Worm (Caenorhabditis elegans) whole organism, early embryonic: ENCODE results near the gene col-114.

Experiments used
- B0310.2 ChIP-seq: sonication (generic microtip); optimal IDR thresholded peaks from 2 replicates; lab custom pipeline; 2016; ENCODE audit warnings: mild to moderate bottlenecking, missing genetic modification characterization, missing compliant biosample characterization
- F13C5.2 ChIP-seq: sonication (generic microtip); optimal IDR thresholded peaks from 2 replicates; lab custom pipeline; 2017; ENCODE audit warnings: mild to moderate bottlenecking, missing genetic modification characterization, inconsistent platforms, missing compliant biosample characterization
- aly-1 ChIP-seq: sonication (generic microtip); optimal IDR thresholded peaks from 2 replicates; lab custom pipeline; 2016; ENCODE audit warnings: missing genetic modification characterization, missing compliant biosample characterization
- ama-1 ChIP-seq: fragments of 150-350 bp; optimal IDR thresholded peaks from 2 replicates; lab custom pipeline; 2014
- ceh-13 ChIP-seq: fragments of 200-800 bp; sonication (Bioruptor generic); optimal IDR thresholded peaks from 2 replicates; lab custom pipeline; 2018; ENCODE audit warnings: mild to moderate bottlenecking, missing genetic modification characterization, missing compliant biosample characterization
- ceh-36 ChIP-seq: sonication (generic microtip); optimal IDR thresholded peaks from 2 replicates; lab custom pipeline; 2016; ENCODE audit warnings: missing genetic modification characterization, inconsistent platforms, missing compliant biosample characterization
- ets-7 ChIP-seq: sonication (generic microtip); optimal IDR thresholded peaks from 2 replicates; lab custom pipeline; 2016; ENCODE audit warnings: missing genotype, missing genetic modification characterization, missing compliant biosample characterization
- flt-1 ChIP-seq: fragments of 200-800 bp; sonication (Bioruptor generic); IDR thresholded peaks from 2 replicates; pipeline ENCODE4 v1.3.6; 2022; ENCODE audit warnings: missing genetic modification characterization, missing compliant biosample characterization
- hmbx-1 ChIP-seq: sonication (generic microtip); optimal IDR thresholded peaks from 2 replicates; lab custom pipeline; 2016; ENCODE audit warnings: mild to moderate bottlenecking, missing genetic modification characterization, missing compliant biosample characterization
- hmg-4 ChIP-seq: fragments of 200-800 bp; sonication (Bioruptor generic); optimal IDR thresholded peaks from 2 replicates; lab custom pipeline; 2018; ENCODE audit warnings: mild to moderate bottlenecking, missing genetic modification characterization, missing compliant biosample characterization
- hnd-1 ChIP-seq: sonication (generic microtip); optimal IDR thresholded peaks from 2 replicates; lab custom pipeline; 2016; ENCODE audit warnings: missing genetic modification characterization, missing compliant biosample characterization
- pes-1 ChIP-seq: fragments of 200-800 bp; sonication (Bioruptor generic); IDR thresholded peaks from 2 replicates; pipeline ENCODE4 v1.3.6; 2022; ENCODE audit warnings: missing genetic modification reagents, missing genetic modification characterization, missing compliant biosample characterization
- scrt-1 ChIP-seq: fragments of 200-800 bp; sonication (Bioruptor generic); IDR thresholded peaks from 2 replicates; pipeline ENCODE4 v1.3.6; 2022; ENCODE audit warnings: missing genetic modification characterization, missing compliant biosample characterization
- sea-1 ChIP-seq: fragments of 200-800 bp; sonication (Bioruptor generic); conservative IDR thresholded peaks from 2 replicates; pipeline ENCODE4 v1.3.6; 2022; ENCODE audit warnings: missing genetic modification characterization, missing compliant biosample characterization
- tbx-11 ChIP-seq: fragments of 200-800 bp; sonication (Bioruptor generic); IDR thresholded peaks from 2 replicates; pipeline ENCODE4 v1.3.6; 2022; ENCODE audit warnings: missing genetic modification characterization, missing compliant biosample characterization
- tbx-37 ChIP-seq: fragments of 200-800 bp; sonication (Bioruptor generic); conservative IDR thresholded peaks from 2 replicates; pipeline ENCODE4 v1.3.6; 2022; ENCODE audit warnings: missing genetic modification reagents, missing genetic modification characterization, missing compliant biosample characterization
- tra-4 ChIP-seq: sonication (generic microtip); optimal IDR thresholded peaks from 2 replicates; lab custom pipeline; 2017; ENCODE audit warnings: missing genetic modification characterization, missing compliant biosample characterization

The col-114 gene

DNA sequence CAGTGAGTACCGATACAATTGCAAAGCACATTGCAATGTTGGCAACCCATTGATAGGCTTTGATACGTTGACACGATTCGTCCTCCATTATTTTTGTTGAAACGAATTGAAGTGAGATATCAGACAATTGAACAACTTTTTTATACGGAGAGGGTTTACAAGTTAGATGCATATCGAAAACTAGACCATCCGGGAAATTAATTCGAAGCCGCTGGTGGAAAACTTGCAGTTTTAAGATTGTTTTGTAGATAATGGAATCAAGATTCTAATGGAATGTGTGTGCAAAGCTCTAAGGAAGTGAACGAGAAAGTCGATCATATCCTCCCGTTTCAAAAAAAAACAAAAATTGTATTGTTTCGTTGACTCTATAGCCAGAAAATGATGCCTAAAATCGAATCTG is at the start of gene col-114:
col-114 (minus strand) TSS at position 101 of the 400 bp plus-strand sequence.
- no peak for TF ChIP-seq ama-1 (lab: Kevin White, UChicago)

DNA sequence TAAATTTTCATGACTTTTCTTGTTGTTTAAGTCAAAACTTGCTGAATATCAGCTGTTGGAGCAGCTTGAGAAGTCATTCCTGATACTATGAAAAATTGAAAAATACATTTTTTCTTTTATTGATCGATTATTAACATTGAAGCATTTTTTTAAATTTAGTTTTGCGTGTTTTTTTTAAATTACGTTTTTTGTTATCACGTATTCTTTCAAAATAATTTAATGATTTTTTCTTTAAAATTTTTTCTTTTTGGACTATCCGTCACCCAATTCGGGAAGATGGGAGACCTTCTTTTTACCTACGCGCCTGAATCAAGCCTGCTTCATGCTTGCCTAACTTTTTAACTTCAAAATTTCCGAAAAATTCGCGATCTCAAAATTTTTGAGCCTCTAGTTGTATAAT is 47.7 kb upstream of the col-114 start, which contains the start of gene F42C5.5:
F42C5.5 (minus strand) TSS at position 101 of the 400 bp plus-strand sequence.
- TF ChIP-seq tbx-11, result no peak
- no peak for TF ChIP-seq ceh-13 (GFP tag; lab: Kevin White, UChicago)
- no peak for TF ChIP-seq hnd-1 (tag; lab: Kevin White, UChicago)
- no peak for TF ChIP-seq tbx-37 (GFP tag; lab: Robert Waterston, UW)
- TF ChIP-seq ceh-36 (tag; lab: Kevin White, UChicago), result no peak
- TF ChIP-seq tra-4, result no peak
- no peak for TF ChIP-seq hmg-4 (GFP tag; lab: Kevin White, UChicago)
- no peak for TF ChIP-seq sea-1 (GFP tag; lab: Robert Waterston, UW)
- TF ChIP-seq scrt-1 (GFP tag; lab: Robert Waterston, UW), result no peak
- no peak for TF ChIP-seq ets-7 (tag; lab: Kevin White, UChicago)
- TF ChIP-seq hmbx-1 (tag; lab: Kevin White, UChicago), result no peak
- TF ChIP-seq pes-1 (GFP tag; lab: Robert Waterston, UW), result no peak
- no peak for TF ChIP-seq F13C5.2 (tag; lab: Kevin White, UChicago)
- no peak for TF ChIP-seq B0310.2
- no peak for TF ChIP-seq flt-1 (GFP tag; lab: Robert Waterston, UW)
- no peak for TF ChIP-seq aly-1 (tag; lab: Kevin White, UChicago)
- no peak for TF ChIP-seq ama-1 (lab: Kevin White, UChicago)

DNA sequence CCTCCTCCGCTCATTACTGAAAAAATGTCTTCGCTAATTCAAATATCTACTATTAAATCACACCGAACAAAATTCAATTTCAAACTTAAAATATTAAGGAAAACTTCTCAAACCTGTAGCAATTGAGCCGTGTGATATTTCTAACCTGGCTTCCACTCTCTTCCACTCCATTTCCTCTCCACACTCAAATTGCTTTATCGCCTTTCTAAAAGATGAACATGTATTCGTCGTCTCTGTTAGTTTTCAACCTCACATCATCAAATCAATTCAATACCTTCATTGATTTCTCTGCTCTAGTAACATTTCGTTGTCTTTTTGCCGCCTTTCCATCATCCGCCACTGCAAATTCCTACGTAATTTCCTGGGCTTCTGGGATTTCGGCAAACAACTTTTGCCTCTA is 45.5 kb upstream of the col-114 start, which contains the start of gene F42C5.4:
F42C5.4 (minus strand) TSS at position 171 of the 400 bp plus-strand sequence.
- TF ChIP-seq hmg-4 (GFP tag; lab: Kevin White, UChicago), result no peak
- TF ChIP-seq F13C5.2 (tag; lab: Kevin White, UChicago), result no peak
- no peak for TF ChIP-seq B0310.2
- no peak for TF ChIP-seq ama-1 (lab: Kevin White, UChicago)

DNA sequence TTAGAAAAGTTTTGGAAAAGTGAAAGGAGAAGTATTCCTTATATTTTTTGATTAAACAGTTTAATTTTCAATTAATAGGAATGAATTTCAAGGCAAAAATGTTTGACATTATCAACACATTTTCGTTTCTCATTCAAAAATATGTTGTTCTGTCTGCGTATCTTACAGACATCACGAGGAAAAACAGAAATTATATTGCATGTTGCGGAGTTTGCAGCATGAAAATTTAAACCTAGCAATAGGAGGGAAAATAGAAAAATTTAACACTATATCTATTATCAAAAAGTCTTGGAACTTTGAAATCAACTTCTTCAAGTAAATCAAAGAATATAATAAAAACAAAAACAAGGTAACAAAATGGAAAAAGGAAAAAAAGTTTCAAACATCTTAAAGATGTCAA is 44.6 kb upstream of the col-114 start:
- TF ChIP-seq ceh-13 (GFP tag; lab: Kevin White, UChicago), result no peak
- no peak for TF ChIP-seq tra-4
- TF ChIP-seq ama-1 (lab: Kevin White, UChicago), result no peak
- no peak for TF ChIP-seq aly-1 (tag; lab: Kevin White, UChicago)
- no peak for TF ChIP-seq F13C5.2 (tag; lab: Kevin White, UChicago)
- TF ChIP-seq tbx-11, result no peak
- TF ChIP-seq tbx-37 (GFP tag; lab: Robert Waterston, UW), result no peak
- TF ChIP-seq hmbx-1 (tag; lab: Kevin White, UChicago), result no peak
- TF ChIP-seq pes-1 (GFP tag; lab: Robert Waterston, UW), result no peak
- no peak for TF ChIP-seq ceh-36 (tag; lab: Kevin White, UChicago)
- TF ChIP-seq scrt-1 (GFP tag; lab: Robert Waterston, UW), result no peak
- no peak for TF ChIP-seq flt-1 (GFP tag; lab: Robert Waterston, UW)
- TF ChIP-seq hmg-4 (GFP tag; lab: Kevin White, UChicago), result no peak
- no peak for TF ChIP-seq ets-7 (tag; lab: Kevin White, UChicago)
- no peak for TF ChIP-seq hnd-1 (tag; lab: Kevin White, UChicago)
- TF ChIP-seq sea-1 (GFP tag; lab: Robert Waterston, UW), result no peak
- no peak for TF ChIP-seq B0310.2

DNA sequence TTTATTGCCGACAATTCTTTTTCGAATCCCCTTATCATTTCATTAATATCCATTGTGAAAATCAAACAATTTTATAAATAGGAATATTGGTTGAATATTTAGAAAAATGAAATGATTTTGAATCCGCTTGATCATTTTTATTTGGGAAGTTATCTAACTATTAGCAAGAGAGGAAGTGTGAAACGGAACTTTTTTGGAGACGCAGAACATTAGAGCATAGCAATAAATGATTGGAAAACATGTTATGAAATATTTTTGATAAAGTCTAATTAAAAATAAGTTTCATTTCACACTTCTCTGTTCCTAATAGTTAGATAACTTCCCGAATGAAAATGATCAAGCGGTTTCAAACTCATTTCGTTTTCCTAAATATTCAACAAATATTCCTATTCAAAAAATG is 41.0 kb upstream of the col-114 start, which contains the start of gene F42C5.3:
F42C5.3 (minus strand) TSS at position 101 of the 400 bp plus-strand sequence.
- TF ChIP-seq hnd-1 (tag; lab: Kevin White, UChicago) (no peak), tra-4 (no peak), hmg-4 (GFP tag; lab: Kevin White, UChicago) (no peak), tbx-11 (no peak), aly-1 (tag; lab: Kevin White, UChicago) (no peak), tbx-37 (GFP tag; lab: Robert Waterston, UW) (no peak), F13C5.2 (tag; lab: Kevin White, UChicago) (no peak), ama-1 (lab: Kevin White, UChicago) (no peak), scrt-1 (GFP tag; lab: Robert Waterston, UW) (no peak), sea-1 (GFP tag; lab: Robert Waterston, UW) (no peak), flt-1 (GFP tag; lab: Robert Waterston, UW) (no peak), pes-1 (GFP tag; lab: Robert Waterston, UW) (no peak), B0310.2 (no peak), ceh-36 (tag; lab: Kevin White, UChicago) (no peak), ets-7 (tag; lab: Kevin White, UChicago) (no peak), hmbx-1 (tag; lab: Kevin White, UChicago) (no peak), ceh-13 (GFP tag; lab: Kevin White, UChicago) (no peak)

DNA sequence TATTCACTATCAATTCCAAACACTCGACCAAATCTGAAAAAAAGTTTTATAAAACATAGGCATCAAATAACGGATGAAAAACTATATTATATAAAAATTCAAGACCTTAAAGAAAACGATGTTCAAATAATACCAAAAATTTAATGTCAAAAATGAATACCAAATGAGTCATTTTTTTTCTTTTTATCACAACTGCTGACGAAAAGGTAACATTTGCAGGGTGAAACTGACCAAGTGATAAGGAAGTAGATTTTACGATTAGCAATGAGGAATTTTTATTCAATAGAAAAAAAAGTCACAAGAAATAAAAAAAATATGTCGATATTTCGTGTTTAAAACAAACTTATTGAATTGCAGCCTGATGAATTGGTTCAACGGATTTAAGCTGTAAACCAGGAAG is 39.4 kb upstream of the col-114 start, which contains the start of gene C06E4.8:
C06E4.8 (minus strand) TSS at position 37 of the 400 bp plus-strand sequence.
- TF ChIP-seq scrt-1 (GFP tag; lab: Robert Waterston, UW) (no peak), B0310.2 (no peak), tra-4 (no peak), ceh-36 (tag; lab: Kevin White, UChicago) (no peak), hnd-1 (tag; lab: Kevin White, UChicago) (no peak), tbx-37 (GFP tag; lab: Robert Waterston, UW) (no peak), hmg-4 (GFP tag; lab: Kevin White, UChicago) (no peak)

DNA sequence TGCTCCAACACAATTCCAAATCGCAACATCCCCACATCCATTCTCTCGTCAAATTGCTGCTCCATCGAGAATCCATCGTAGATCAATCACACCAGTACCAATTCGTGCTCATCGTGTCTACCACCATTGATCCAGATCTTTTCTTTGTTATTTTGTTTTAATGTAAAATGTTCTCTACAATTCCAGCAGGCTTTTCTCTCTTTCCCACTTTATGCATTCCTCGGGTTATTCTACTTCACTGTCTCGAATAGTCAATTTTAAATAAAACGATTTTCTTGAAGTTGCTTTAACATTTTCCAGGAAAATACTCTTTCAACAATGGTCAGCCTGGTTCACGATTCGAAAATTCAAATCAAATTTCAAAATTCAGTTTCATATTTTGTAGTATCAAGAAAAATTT is 36.5 kb upstream of the col-114 start, which contains the start of gene C06E4.1:
C06E4.1 (plus strand) TSS at position 301 of the 400 bp plus-strand sequence.
- TF ChIP-seq tbx-11 (no peak), hnd-1 (tag; lab: Kevin White, UChicago) (no peak), ceh-13 (GFP tag; lab: Kevin White, UChicago) (no peak), hmg-4 (GFP tag; lab: Kevin White, UChicago) (no peak), F13C5.2 (tag; lab: Kevin White, UChicago) (no peak), ets-7 (tag; lab: Kevin White, UChicago) (no peak), ama-1 (lab: Kevin White, UChicago) (no peak), B0310.2 (no peak), tra-4 (no peak), pes-1 (GFP tag; lab: Robert Waterston, UW) (no peak), flt-1 (GFP tag; lab: Robert Waterston, UW) (no peak), scrt-1 (GFP tag; lab: Robert Waterston, UW) (no peak), ceh-36 (tag; lab: Kevin White, UChicago) (no peak), tbx-37 (GFP tag; lab: Robert Waterston, UW) (no peak), hmbx-1 (tag; lab: Kevin White, UChicago) (no peak), aly-1 (tag; lab: Kevin White, UChicago) (no peak), sea-1 (GFP tag; lab: Robert Waterston, UW) (no peak)
